Fruit fly (Drosophila melanogaster) whole organism, embryonic: Measurements from ENCODE around the gene CG32573.
A peak's percentile ranks its signal among the peaks of the same experiment; 100 is the strongest.

Source experiments
- Atf6 ChIP-seq: fragments of 200-800 bp; sonication (Bioruptor generic); IDR thresholded peaks from 2 replicates; pipeline ENCODE4 v1.3.6; 2022; ENCODE audit warnings: missing biosample characterization, missing genetic modification characterization
- Bgb ChIP-seq: fragments of 200-800 bp; sonication (Bioruptor generic); IDR thresholded peaks from 2 replicates; pipeline ENCODE4 v1.3.6; 2022; ENCODE audit warnings: missing biosample characterization, missing genetic modification characterization; ENCODE audit not compliant: partially characterized antibody
- BtbVII ChIP-seq: fragments of 200-800 bp; sonication (Bioruptor generic); optimal IDR thresholded peaks from 3 replicates; lab custom pipeline; 2017; ENCODE audit warnings: missing biosample characterization, mild to moderate bottlenecking, missing genetic modification characterization
- C15 ChIP-seq: fragments of 200-800 bp; sonication (Bioruptor generic); IDR thresholded peaks from 3 replicates; pipeline ENCODE4 v1.3.6; 2022; ENCODE audit warnings: missing biosample characterization, missing genetic modification characterization
- CG10543 ChIP-seq: fragments of 200-800 bp; sonication (Bioruptor generic); optimal IDR thresholded peaks from 3 replicates; lab custom pipeline; 2017; ENCODE audit warnings: missing biosample characterization, mild to moderate bottlenecking, missing genetic modification characterization, moderate library complexity
- CG11093 ChIP-seq: fragments of 200-800 bp; sonication (Bioruptor generic); IDR thresholded peaks from 3 replicates; pipeline ENCODE4 v1.3.6; 2022; ENCODE audit warnings: missing biosample characterization, missing genetic modification characterization
- CG11398 ChIP-seq: fragments of 200-800 bp; sonication (Bioruptor generic); optimal IDR thresholded peaks from 2 replicates; lab custom pipeline; 2016; ENCODE audit warnings: missing biosample characterization, missing genetic modification characterization
- CG11504 ChIP-seq: fragments of 200-800 bp; sonication (Bioruptor generic); optimal IDR thresholded peaks from 3 replicates; lab custom pipeline; 2019; ENCODE audit warnings: missing biosample characterization, mild to moderate bottlenecking, missing genetic modification characterization, moderate library complexity
- CG12769 ChIP-seq: fragments of 200-800 bp; sonication (Bioruptor generic); optimal IDR thresholded peaks from 2 replicates; lab custom pipeline; 2019; ENCODE audit warnings: missing biosample characterization, mild to moderate bottlenecking, missing genetic modification characterization, moderate library complexity
- CG13296 ChIP-seq: fragments of 200-800 bp; sonication (Bioruptor generic); optimal IDR thresholded peaks from 3 replicates; lab custom pipeline; 2018; ENCODE audit warnings: missing biosample characterization, mild to moderate bottlenecking, missing genetic modification characterization
- CG15696 ChIP-seq: fragments of 200-800 bp; sonication (Bioruptor generic); optimal IDR thresholded peaks from 2 replicates; lab custom pipeline; 2019; ENCODE audit warnings: missing biosample characterization, mild to moderate bottlenecking, missing genetic modification characterization, moderate library complexity
- CG1603 ChIP-seq: fragments of 200-800 bp; sonication (Bioruptor generic); optimal IDR thresholded peaks from 2 replicates; lab custom pipeline; 2019; ENCODE audit warnings: missing biosample characterization, mild to moderate bottlenecking, missing genetic modification characterization, moderate library complexity
- CG17612 ChIP-seq: fragments of 200-800 bp; sonication (Bioruptor generic); IDR thresholded peaks from 2 replicates; pipeline ENCODE4 v1.3.6; 2022; ENCODE audit warnings: missing biosample characterization, missing genetic modification characterization
- CG18262 ChIP-seq: fragments of 200-800 bp; optimal IDR thresholded peaks from 3 replicates; lab custom pipeline; 2019; ENCODE audit warnings: missing biosample characterization, mild to moderate bottlenecking, missing genetic modification characterization, moderate library complexity
- CG18764 ChIP-seq: fragments of 200-800 bp; sonication (Bioruptor generic); optimal IDR thresholded peaks from 3 replicates; lab custom pipeline; 2016; ENCODE audit warnings: missing biosample characterization, missing genetic modification characterization
- CG31441 ChIP-seq: fragments of 200-800 bp; sonication (Bioruptor generic); IDR thresholded peaks from 2 replicates; pipeline ENCODE4 v1.3.6; 2022; ENCODE audit warnings: missing biosample characterization, missing genetic modification characterization
- CG3163 ChIP-seq: fragments of 200-800 bp; sonication (Bioruptor generic); optimal IDR thresholded peaks from 3 replicates; lab custom pipeline; 2016; ENCODE audit warnings: missing biosample characterization, missing genetic modification characterization
- CG34422 ChIP-seq: fragments of 200-800 bp; sonication (Bioruptor generic); IDR thresholded peaks from 3 replicates; pipeline ENCODE4 v1.3.6; 2022; ENCODE audit warnings: missing biosample characterization, missing genetic modification characterization
- CG6683 ChIP-seq: fragments of 200-800 bp; sonication (Bioruptor generic); optimal IDR thresholded peaks from 2 replicates; lab custom pipeline; 2017; ENCODE audit warnings: missing biosample characterization, mild to moderate bottlenecking, missing genetic modification characterization, missing genetic modification reagents
- CG7786 ChIP-seq: fragments of 200-800 bp; sonication (Bioruptor generic); optimal IDR thresholded peaks from 2 replicates; lab custom pipeline; 2016; ENCODE audit warnings: missing biosample characterization, missing genetic modification characterization
- Camta ChIP-seq: fragments of 200-800 bp; sonication (Bioruptor generic); optimal IDR thresholded peaks from 2 replicates; lab custom pipeline; 2016; ENCODE audit warnings: missing biosample characterization, missing genetic modification characterization
- CoRest ChIP-seq: fragments of 200-800 bp; sonication (Bioruptor generic); optimal IDR thresholded peaks from 3 replicates; lab custom pipeline; 2018; ENCODE audit warnings: missing biosample characterization, mild to moderate bottlenecking, missing genetic modification characterization, moderate library complexity
- Dip3 ChIP-seq: fragments of 200-800 bp; sonication (Bioruptor generic); optimal IDR thresholded peaks from 3 replicates; lab custom pipeline; 2016; ENCODE audit warnings: missing biosample characterization, missing genetic modification characterization
- E2f2 ChIP-seq: fragments of 200-800 bp; sonication (Bioruptor generic); IDR thresholded peaks from 2 replicates; pipeline ENCODE4 v1.3.6; 2022; ENCODE audit warnings: missing biosample characterization, missing genetic modification characterization
- Ets97D ChIP-seq: fragments of 200-800 bp; sonication (Bioruptor generic); optimal IDR thresholded peaks from 3 replicates; lab custom pipeline; 2016; ENCODE audit warnings: missing biosample characterization, missing genetic modification characterization
- Hmr ChIP-seq: fragments of 200-800 bp; sonication (Bioruptor generic); optimal IDR thresholded peaks from 3 replicates; lab custom pipeline; 2017; ENCODE audit warnings: mild to moderate bottlenecking, missing biosample characterization, missing genetic modification reagents, missing genetic modification characterization
- Jarid2 ChIP-seq: fragments of 200-800 bp; sonication (Bioruptor generic); optimal IDR thresholded peaks from 3 replicates; lab custom pipeline; 2017; ENCODE audit warnings: mild to moderate bottlenecking, missing biosample characterization, missing genetic modification reagents, missing genetic modification characterization
- Lhr ChIP-seq: fragments of 200-800 bp; sonication (Bioruptor generic); optimal IDR thresholded peaks from 3 replicates; lab custom pipeline; 2017; ENCODE audit warnings: mild to moderate bottlenecking, missing biosample characterization, missing genetic modification reagents, missing genetic modification characterization
- Lpt ChIP-seq: fragments of >200 bp; optimal IDR thresholded peaks from 2 replicates; lab custom pipeline; 2018; ENCODE audit warnings: missing biosample characterization, missing genetic modification characterization
- Neu2 ChIP-seq: fragments of 200-800 bp; sonication (Bioruptor generic); optimal IDR thresholded peaks from 3 replicates; lab custom pipeline; 2016; ENCODE audit warnings: missing biosample characterization, missing genetic modification characterization, borderline replicate concordance
- NfI ChIP-seq: fragments of 200-800 bp; sonication (Bioruptor generic); optimal IDR thresholded peaks from 3 replicates; lab custom pipeline; 2018; ENCODE audit warnings: missing biosample characterization, mild to moderate bottlenecking, missing genetic modification characterization, moderate library complexity
- Rfx ChIP-seq: fragments of 200-800 bp; sonication (Bioruptor generic); IDR thresholded peaks from 2 replicates; pipeline ENCODE4 v1.3.6; 2022; ENCODE audit warnings: missing biosample characterization, missing genetic modification characterization
- Ssrp ChIP-seq: fragments of 200-800 bp; sonication (Bioruptor generic); optimal IDR thresholded peaks from 2 replicates; lab custom pipeline; 2018; ENCODE audit warnings: missing biosample characterization, mild to moderate bottlenecking, missing genetic modification characterization, moderate library complexity
- ac ChIP-seq: fragments of 200-800 bp; sonication (Bioruptor generic); optimal IDR thresholded peaks from 3 replicates; lab custom pipeline; 2017; ENCODE audit warnings: missing biosample characterization, mild to moderate bottlenecking, missing genetic modification characterization
- ato ChIP-seq: fragments of 200-800 bp; sonication (Bioruptor generic); IDR thresholded peaks from 2 replicates; pipeline ENCODE4 v1.3.6; 2022; ENCODE audit warnings: missing biosample characterization, missing genetic modification characterization; ENCODE audit not compliant: partially characterized antibody
- bbx ChIP-seq: fragments of 200-800 bp; sonication (Bioruptor generic); IDR thresholded peaks from 2 replicates; pipeline ENCODE4 v1.3.6; 2022; ENCODE audit warnings: missing biosample characterization, missing genetic modification characterization; ENCODE audit not compliant: partially characterized antibody
- cad ChIP-seq: fragments of >200 bp; optimal IDR thresholded peaks from 2 replicates; lab custom pipeline; 2017; ENCODE audit warnings: missing biosample characterization, missing genetic modification characterization
- chinmo ChIP-seq: fragments of 200-800 bp; sonication (Bioruptor generic); IDR thresholded peaks from 4 replicates; pipeline ENCODE4 v1.3.6; 2022; ENCODE audit warnings: missing biosample characterization, missing genetic modification characterization; ENCODE audit not compliant: partially characterized antibody
- dimm ChIP-seq: fragments of 200-800 bp; sonication (Bioruptor generic); IDR thresholded peaks from 2 replicates; pipeline ENCODE4 v1.3.6; 2022; ENCODE audit warnings: missing biosample characterization, missing genetic modification characterization
- dmrt11E ChIP-seq: fragments of 200-800 bp; sonication (Bioruptor generic); optimal IDR thresholded peaks from 3 replicates; lab custom pipeline; 2018; ENCODE audit warnings: missing biosample characterization, mild to moderate bottlenecking, missing genetic modification characterization, moderate library complexity
- emc ChIP-seq: fragments of 200-800 bp; sonication (Bioruptor generic); optimal IDR thresholded peaks from 2 replicates; lab custom pipeline; 2016; ENCODE audit warnings: missing biosample characterization, missing genetic modification characterization
- esg ChIP-seq: fragments of 200-800 bp; sonication (Bioruptor generic); conservative IDR thresholded peaks from 2 replicates; pipeline ENCODE4 v1.3.6; 2022; ENCODE audit warnings: missing biosample characterization, missing genetic modification characterization
- gcm2 ChIP-seq: fragments of 200-800 bp; sonication (Bioruptor generic); optimal IDR thresholded peaks from 2 replicates; lab custom pipeline; 2016; ENCODE audit warnings: missing biosample characterization, missing genetic modification characterization
- gfzf ChIP-seq: fragments of 200-800 bp; sonication (Bioruptor generic); optimal IDR thresholded peaks from 2 replicates; lab custom pipeline; 2016; ENCODE audit warnings: missing biosample characterization, mild to moderate bottlenecking, missing genetic modification characterization, moderate library complexity
- ham ChIP-seq: fragments of 200-800 bp; sonication (Bioruptor generic); IDR thresholded peaks from 2 replicates; pipeline ENCODE4 v1.3.6; 2022; ENCODE audit warnings: missing biosample characterization, missing genetic modification characterization
- jigr1 ChIP-seq: fragments of 200-800 bp; sonication (Bioruptor generic); IDR thresholded peaks from 3 replicates; pipeline ENCODE4 v1.3.6; 2022; ENCODE audit warnings: missing biosample characterization, missing genetic modification characterization
- mam ChIP-seq: fragments of 200-800 bp; sonication (Bioruptor generic); optimal IDR thresholded peaks from 3 replicates; lab custom pipeline; 2016; ENCODE audit warnings: missing biosample characterization, missing genetic modification characterization
- shn ChIP-seq: fragments of 200-800 bp; sonication (Bioruptor generic); optimal IDR thresholded peaks from 3 replicates; lab custom pipeline; 2016; ENCODE audit warnings: missing biosample characterization, missing genetic modification characterization
- sqz ChIP-seq: fragments of 200-800 bp; sonication (Bioruptor generic); optimal IDR thresholded peaks from 3 replicates; lab custom pipeline; 2018; ENCODE audit warnings: missing biosample characterization, mild to moderate bottlenecking, missing genetic modification characterization
- stwl ChIP-seq: fragments of 200-800 bp; sonication (Bioruptor generic); optimal IDR thresholded peaks from 3 replicates; lab custom pipeline; 2018; ENCODE audit warnings: missing biosample characterization, mild to moderate bottlenecking, missing genetic modification characterization, moderate library complexity
- usp ChIP-seq: fragments of >200 bp; optimal IDR thresholded peaks from 2 replicates; lab custom pipeline; 2017; ENCODE audit warnings: missing biosample characterization, missing genetic modification characterization

CG32573 gene

DNA sequence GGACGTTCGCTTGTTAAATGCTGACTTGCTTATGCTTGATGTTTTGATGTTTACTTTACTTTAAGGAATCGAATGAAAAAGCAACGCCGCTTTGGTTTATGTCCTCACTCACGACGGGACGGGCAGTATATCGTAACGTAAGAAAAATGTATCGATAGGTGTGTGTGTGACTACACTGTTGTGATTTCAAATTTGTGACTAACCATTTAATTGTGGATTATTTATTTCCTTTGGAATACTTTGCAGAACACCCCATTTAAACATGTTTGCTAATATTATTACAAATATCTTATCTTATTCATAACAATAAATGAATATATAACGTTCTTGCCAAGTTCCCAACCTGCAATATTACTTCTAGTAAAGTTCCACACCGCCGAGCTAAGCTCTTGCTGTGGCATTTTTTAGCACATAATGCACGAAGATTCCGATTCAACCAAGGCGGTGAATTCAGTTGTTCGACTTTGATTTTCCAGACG is 3.8 kb downstream of the CG32573 start, which contains the start of the genes Nemp and r (continued):
- no peak for TF ChIP-seq Rfx (GFP tag; lab: Robert Waterston, UW)
- TF ChIP-seq CG17612 (GFP tag; lab: Robert Waterston, UW), result no peak
- no peak for TF ChIP-seq CG18764 (GFP tag; lab: Kevin White, UChicago)
- no peak for TF ChIP-seq CG34422 (GFP tag; lab: Robert Waterston, UW)
- TF ChIP-seq Atf6, result no peak
- no peak for TF ChIP-seq CG10543 (GFP tag; lab: Kevin White, UChicago)
- TF ChIP-seq Bgb (GFP tag; lab: Robert Waterston, UW), result peak; percentile 65
- TF ChIP-seq dmrt11E (tag; lab: Kevin White, UChicago), result no peak
- peak; percentile 80 for TF ChIP-seq Lhr (GFP tag; lab: Kevin White, UChicago)
- TF ChIP-seq Ets97D, result peak; percentile 29
- TF ChIP-seq CG31441 (GFP tag; lab: Robert Waterston, UW), result peak; percentile 24; the same call in 1 of the 2 replicates
- TF ChIP-seq jigr1 (GFP tag; lab: Robert Waterston, UW), result no peak
- no peak for TF ChIP-seq CG12769 (tag; lab: Kevin White, UChicago)
- TF ChIP-seq CG1603 (tag; lab: Kevin White, UChicago), result peak; percentile 47
- no peak for TF ChIP-seq CG3163 (GFP tag; lab: Kevin White, UChicago)
- no peak for TF ChIP-seq gcm2
- peak; percentile 82 for TF ChIP-seq gfzf (GFP tag; lab: Kevin White, UChicago)
- no peak for TF ChIP-seq cad (GFP tag; lab: Kevin White, UChicago)
- no peak for TF ChIP-seq Neu2 (GFP tag; lab: Kevin White, UChicago)
- no peak for TF ChIP-seq CG11093 (GFP tag; lab: Robert Waterston, UW)
- TF ChIP-seq Camta (GFP tag; lab: Kevin White, UChicago), result no peak
- no peak for TF ChIP-seq Ssrp (tag; lab: Kevin White, UChicago)
- TF ChIP-seq ac (GFP tag; lab: Kevin White, UChicago), result no peak
- no peak for TF ChIP-seq shn (GFP tag; lab: Kevin White, UChicago)
- peak; percentile 40 for TF ChIP-seq stwl (tag; lab: Kevin White, UChicago)
- TF ChIP-seq emc, result no peak
- no peak for TF ChIP-seq CG18262 (tag; lab: Kevin White, UChicago)
- TF ChIP-seq C15 (GFP tag; lab: Robert Waterston, UW), result no peak
- TF ChIP-seq esg (GFP tag; lab: Robert Waterston, UW), result no peak
- TF ChIP-seq E2f2 (GFP tag; lab: Robert Waterston, UW), result peak; percentile 79
- no peak for TF ChIP-seq sqz
- TF ChIP-seq bbx (GFP tag; lab: Robert Waterston, UW), result peak; percentile 62
- TF ChIP-seq CG11504 (tag; lab: Kevin White, UChicago), result peak; percentile 24
- TF ChIP-seq chinmo (GFP tag; lab: Robert Waterston, UW), result no peak
- no peak for TF ChIP-seq CG11398
- no peak for TF ChIP-seq mam (GFP tag; lab: Kevin White, UChicago)
- TF ChIP-seq Hmr (GFP tag; lab: Kevin White, UChicago), result peak; percentile 41
- no peak for TF ChIP-seq BtbVII (GFP tag; lab: Kevin White, UChicago)
- no peak for TF ChIP-seq Jarid2 (GFP tag; lab: Kevin White, UChicago)
- TF ChIP-seq CG6683 (GFP tag; lab: Kevin White, UChicago), result no peak
- no peak for TF ChIP-seq NfI (GFP tag; lab: Kevin White, UChicago)
- no peak for TF ChIP-seq dimm (GFP tag; lab: Robert Waterston, UW)
- TF ChIP-seq Lpt, result no peak
- no peak for TF ChIP-seq CG15696 (tag; lab: Kevin White, UChicago)
- peak; percentile 38 for TF ChIP-seq CoRest (tag; lab: Kevin White, UChicago)
- TF ChIP-seq CG7786 (GFP tag; lab: Kevin White, UChicago), result no peak
- no peak for TF ChIP-seq usp
- no peak for TF ChIP-seq ham (GFP tag; lab: Robert Waterston, UW)
- no peak for TF ChIP-seq ato (GFP tag; lab: Robert Waterston, UW)
- TF ChIP-seq Dip3, result no peak
- TF ChIP-seq CG13296 (GFP tag; lab: Kevin White, UChicago), result no peak
